Worm (Caenorhabditis elegans) whole organism, late embryonic: ENCODE results near the gene ZC132.11.
"Not testable (repeated sequence)": the region's sequence is repeated elsewhere in the genome, so short reads cannot be mapped to it uniquely, and the experiment has no call there.

ENCODE experiments used
- ceh-2 ChIP-seq: sonication (generic microtip); optimal IDR thresholded peaks from 2 replicates; lab custom pipeline; 2016; ENCODE audit warnings: missing genotype, missing genetic modification characterization, missing compliant biosample characterization
- ceh-34 ChIP-seq: sonication (generic microtip); optimal IDR thresholded peaks from 2 replicates; lab custom pipeline; 2016; ENCODE audit warnings: mild to moderate bottlenecking, missing genetic modification characterization, missing compliant biosample characterization
- ceh-45 ChIP-seq: fragments of 200-800 bp; sonication (Bioruptor generic); IDR thresholded peaks from 2 replicates; pipeline ENCODE4 v1.3.6; 2022; ENCODE audit warnings: missing genetic modification reagents, missing genetic modification characterization, missing compliant biosample characterization
- ceh-48 ChIP-seq: sonication (generic microtip); optimal IDR thresholded peaks from 2 replicates; lab custom pipeline; 2016; ENCODE audit warnings: missing genetic modification characterization, inconsistent platforms, missing compliant biosample characterization
- mec-3 ChIP-seq: sonication (generic microtip); optimal IDR thresholded peaks from 2 replicates; lab custom pipeline; 2016; ENCODE audit warnings: borderline replicate concordance, missing genetic modification characterization, missing compliant biosample characterization
- odd-2 ChIP-seq: sonication (generic microtip); optimal IDR thresholded peaks from 2 replicates; lab custom pipeline; 2017; ENCODE audit warnings: antibody characterized with exemption, mild to moderate bottlenecking, missing genetic modification characterization, missing compliant biosample characterization
- pha-4 ChIP-seq: fragments of 150-350 bp; optimal IDR thresholded peaks from 2 replicates; lab custom pipeline; 2018; ENCODE audit warnings: missing biosample characterization, missing genetic modification reagents, missing genetic modification characterization
- pqm-1 ChIP-seq: sonication (generic microtip); optimal IDR thresholded peaks from 2 replicates; lab custom pipeline; 2016; ENCODE audit warnings: missing genetic modification characterization, missing compliant biosample characterization
- syd-9 ChIP-seq: sonication (generic microtip); optimal IDR thresholded peaks from 2 replicates; lab custom pipeline; 2016; ENCODE audit warnings: mild to moderate bottlenecking, missing genetic modification characterization, moderate library complexity, missing compliant biosample characterization
- tbx-2 ChIP-seq: sonication (generic microtip); optimal IDR thresholded peaks from 2 replicates; lab custom pipeline; 2016; ENCODE audit warnings: missing genetic modification characterization, missing compliant biosample characterization
- tbx-7 ChIP-seq: sonication (generic microtip); optimal IDR thresholded peaks from 2 replicates; lab custom pipeline; 2016; ENCODE audit warnings: missing genotype, missing genetic modification characterization, missing compliant biosample characterization
- unc-86 ChIP-seq: sonication (generic microtip); optimal IDR thresholded peaks from 2 replicates; lab custom pipeline; 2016; ENCODE audit warnings: missing genetic modification characterization, missing compliant biosample characterization
- zip-5 ChIP-seq: sonication (generic microtip); optimal IDR thresholded peaks from 2 replicates; lab custom pipeline; 2016; ENCODE audit warnings: missing genetic modification characterization, missing compliant biosample characterization

DNA sequence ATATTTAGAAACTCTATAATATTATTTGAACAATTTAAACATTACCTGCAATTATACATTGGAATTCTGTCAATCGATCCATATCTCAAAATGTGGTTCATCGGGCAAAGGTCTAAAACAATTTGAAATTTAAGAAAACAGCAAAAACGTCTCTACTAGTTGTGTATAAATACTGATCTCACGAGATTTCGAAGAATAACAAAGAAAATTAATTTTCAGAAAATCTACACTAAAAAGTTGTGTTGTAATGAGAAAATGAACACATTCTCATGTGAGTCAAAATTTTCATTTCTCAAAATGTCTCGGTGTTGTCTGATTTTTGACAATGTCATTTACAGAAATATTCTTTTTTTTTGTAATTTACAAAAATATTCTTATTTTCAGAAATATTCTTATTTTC is 30.3 kb downstream of the ZC132.11 start, which contains the start of gene srt-36:
- TF ChIP-seq pha-4 (tag; lab: Kevin White, UChicago); pqm-1 (tag; lab: Kevin White, UChicago); mec-3 (tag; lab: Kevin White, UChicago); ceh-2 (tag; lab: Kevin White, UChicago); ceh-45 (GFP tag; lab: Robert Waterston, UW); ceh-48; odd-2 (tag; lab: Kevin White, UChicago); ceh-34; syd-9 (tag; lab: Kevin White, UChicago); tbx-7 (tag; lab: Kevin White, UChicago); unc-86 (tag; lab: Kevin White, UChicago); zip-5 (tag; lab: Kevin White, UChicago); tbx-2 (tag; lab: Kevin White, UChicago): not testable (repeated sequence)
